Worm (Caenorhabditis elegans) whole organism, mixed stage, embryonic: ENCODE data around the gene dnj-5.

ENCODE experiments used
- ces-1 ChIP-seq: fragments of 150-350 bp; optimal IDR thresholded peaks from 2 replicates; lab custom pipeline; 2014; ENCODE audit warnings: missing biosample characterization, missing genetic modification reagents, missing genetic modification characterization
- cnd-1 ChIP-seq: fragments of 200-800 bp; sonication (Bioruptor generic); optimal IDR thresholded peaks from 2 replicates; lab custom pipeline; 2018; ENCODE audit warnings: mild to moderate bottlenecking, missing genetic modification characterization, missing compliant biosample characterization
- elt-3 ChIP-seq: fragments of 150-350 bp; optimal IDR thresholded peaks from 2 replicates; lab custom pipeline; 2014; ENCODE audit warnings: missing biosample characterization, missing genetic modification characterization
- nhr-12 ChIP-seq: fragments of 150-350 bp; optimal IDR thresholded peaks from 2 replicates; lab custom pipeline; 2014; ENCODE audit warnings: missing biosample characterization, missing genetic modification characterization
- nhr-2 ChIP-seq: fragments of 150-350 bp; optimal IDR thresholded peaks from 2 replicates; lab custom pipeline; 2014; ENCODE audit warnings: missing biosample characterization, missing genetic modification characterization
- nhr-237 ChIP-seq: fragments of 150-350 bp; optimal IDR thresholded peaks from 2 replicates; lab custom pipeline; 2014; ENCODE audit warnings: missing biosample characterization, missing genetic modification characterization
- nhr-28 ChIP-seq: fragments of 150-350 bp; optimal IDR thresholded peaks from 2 replicates; lab custom pipeline; 2014; ENCODE audit warnings: missing biosample characterization, missing genetic modification characterization
- nhr-76 ChIP-seq: sonication (generic microtip); optimal IDR thresholded peaks from 2 replicates; lab custom pipeline; 2017; ENCODE audit warnings: missing biosample characterization, missing genetic modification characterization
- pha-4 ChIP-seq: fragments of 150-350 bp; optimal IDR thresholded peaks from 2 replicates; lab custom pipeline; 2018; ENCODE audit warnings: missing biosample characterization, missing genetic modification reagents, missing genetic modification characterization
- snpc-4 ChIP-seq: fragments of 150-350 bp; optimal IDR thresholded peaks from 2 replicates; lab custom pipeline; 2014; ENCODE audit warnings: missing biosample characterization, missing genetic modification characterization
- sptf-1 ChIP-seq: sonication (generic microtip); optimal IDR thresholded peaks from 2 replicates; lab custom pipeline; 2017; ENCODE audit warnings: mild to moderate bottlenecking, missing genetic modification characterization, moderate library complexity, missing compliant biosample characterization
- tbx-8 ChIP-seq: fragments of 200-800 bp; sonication (Bioruptor generic); optimal IDR thresholded peaks from 2 replicates; lab custom pipeline; 2018; ENCODE audit warnings: mild to moderate bottlenecking, missing genetic modification characterization, moderate library complexity, missing compliant biosample characterization
- unc-39 ChIP-seq: fragments of 150-350 bp; optimal IDR thresholded peaks from 2 replicates; lab custom pipeline; 2014; ENCODE audit warnings: missing biosample characterization, missing genetic modification characterization
- unc-62 ChIP-seq: fragments of 150-350 bp; optimal IDR thresholded peaks from 2 replicates; lab custom pipeline; 2014; ENCODE audit warnings: missing biosample characterization, missing genetic modification reagents, missing genetic modification characterization

DNA sequence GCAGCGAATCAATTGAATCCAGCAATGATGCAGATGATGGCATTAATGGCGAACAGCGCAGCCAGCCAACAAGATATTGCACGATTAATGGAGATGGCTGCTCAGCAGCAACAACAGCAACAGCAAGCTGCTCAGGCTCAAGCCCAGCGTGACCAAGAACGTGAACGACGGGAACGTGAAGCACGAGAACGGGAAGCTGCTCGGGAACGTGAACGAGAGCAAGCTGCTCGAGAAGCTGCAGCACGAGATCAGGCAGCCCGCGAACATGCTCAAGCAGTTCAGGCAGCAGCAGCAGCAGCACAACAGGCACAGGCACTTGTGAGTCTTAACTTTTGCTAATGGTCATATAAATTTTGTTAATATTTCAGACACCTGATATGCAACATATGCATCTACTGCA lies 11.4 kb downstream of the dnj-5 start:
- TF ChIP-seq unc-62 (GFP tag; lab: Kevin White, UChicago) = no peak
- TF ChIP-seq nhr-2 (tag; lab: Kevin White, UChicago) = no peak
- TF ChIP-seq ces-1 (GFP tag; lab: Kevin White, UChicago) = no peak
- no peak for TF ChIP-seq snpc-4
- no peak for TF ChIP-seq nhr-28 (tag; lab: Kevin White, UChicago)
- TF ChIP-seq unc-39 (tag; lab: Kevin White, UChicago) = no peak
- no peak for TF ChIP-seq nhr-12 (tag; lab: Kevin White, UChicago)
- no peak for TF ChIP-seq elt-3 (tag; lab: Kevin White, UChicago)
- no peak for TF ChIP-seq nhr-76 (tag; lab: Kevin White, UChicago)
- no peak for TF ChIP-seq sptf-1 (tag; lab: Kevin White, UChicago)
- TF ChIP-seq nhr-237 (tag; lab: Kevin White, UChicago) = no peak
- TF ChIP-seq pha-4 (tag; lab: Kevin White, UChicago) = no peak
- no peak for TF ChIP-seq tbx-8 (GFP tag; lab: Kevin White, UChicago)
- no peak for TF ChIP-seq cnd-1 (tag; lab: Kevin White, UChicago)
